Fruit fly (Drosophila melanogaster) whole organism, embryonic: ENCODE measurements around the gene SppL.
A peak's percentile ranks its signal among the peaks of the same experiment; 100 is the strongest.

Experiments
- BEAF-32 ChIP-seq: fragments of 200-800 bp; sonication (Bioruptor generic); optimal IDR thresholded peaks from 3 replicates; lab custom pipeline; 2017; ENCODE audit warnings: missing biosample characterization, missing genetic modification characterization, mild to moderate bottlenecking, moderate library complexity, missing genetic modification reagents
- CG10543 ChIP-seq: fragments of 200-800 bp; sonication (Bioruptor generic); optimal IDR thresholded peaks from 3 replicates; lab custom pipeline; 2017; ENCODE audit warnings: missing biosample characterization, mild to moderate bottlenecking, missing genetic modification characterization, moderate library complexity
- CG11093 ChIP-seq: fragments of 200-800 bp; sonication (Bioruptor generic); IDR thresholded peaks from 3 replicates; pipeline ENCODE4 v1.3.6; 2022; ENCODE audit warnings: missing biosample characterization, missing genetic modification characterization
- CG11398 ChIP-seq: fragments of 200-800 bp; sonication (Bioruptor generic); optimal IDR thresholded peaks from 2 replicates; lab custom pipeline; 2016; ENCODE audit warnings: missing biosample characterization, missing genetic modification characterization
- CG11560 ChIP-seq: fragments of 200-800 bp; sonication (Bioruptor generic); IDR thresholded peaks from 3 replicates; pipeline ENCODE4 v1.3.6; 2022; ENCODE audit warnings: missing biosample characterization, missing genetic modification characterization
- CG12071 ChIP-seq: fragments of 200-800 bp; sonication (Bioruptor generic); optimal IDR thresholded peaks from 3 replicates; lab custom pipeline; 2018; ENCODE audit warnings: missing biosample characterization, mild to moderate bottlenecking, missing genetic modification characterization
- CG12219 ChIP-seq: fragments of 200-800 bp; sonication (Bioruptor generic); optimal IDR thresholded peaks from 3 replicates; lab custom pipeline; 2018; ENCODE audit warnings: missing biosample characterization, mild to moderate bottlenecking, missing genetic modification characterization
- CG12659 ChIP-seq: fragments of 200-800 bp; sonication (Bioruptor generic); optimal IDR thresholded peaks from 3 replicates; lab custom pipeline; 2017; ENCODE audit warnings: mild to moderate bottlenecking, missing biosample characterization, missing genetic modification reagents, missing genetic modification characterization
- CG13624 ChIP-seq: fragments of 200-800 bp; sonication (Bioruptor generic); optimal IDR thresholded peaks from 2 replicates; lab custom pipeline; 2016; ENCODE audit warnings: missing biosample characterization, missing genetic modification characterization
- CG15073 ChIP-seq: fragments of 200-800 bp; sonication (Bioruptor generic); optimal IDR thresholded peaks from 2 replicates; lab custom pipeline; 2016; ENCODE audit warnings: missing biosample characterization, missing genetic modification characterization
- CG15479 ChIP-seq: fragments of 200-800 bp; sonication (Bioruptor generic); optimal IDR thresholded peaks from 3 replicates; lab custom pipeline; 2019; ENCODE audit warnings: missing biosample characterization, mild to moderate bottlenecking, missing genetic modification characterization, moderate library complexity
- CG15696 ChIP-seq: fragments of 200-800 bp; sonication (Bioruptor generic); optimal IDR thresholded peaks from 2 replicates; lab custom pipeline; 2019; ENCODE audit warnings: missing biosample characterization, mild to moderate bottlenecking, missing genetic modification characterization, moderate library complexity
- CG1647 ChIP-seq: fragments of 200-800 bp; sonication (Bioruptor generic); optimal IDR thresholded peaks from 3 replicates; lab custom pipeline; 2016; ENCODE audit warnings: missing biosample characterization, missing genetic modification characterization
- CG18011 ChIP-seq: fragments of 200-800 bp; sonication (Bioruptor generic); optimal IDR thresholded peaks from 2 replicates; lab custom pipeline; 2017; ENCODE audit warnings: missing biosample characterization, missing genetic modification characterization, mild to moderate bottlenecking, moderate library complexity, missing genotype
- CG2116 ChIP-seq: fragments of 200-800 bp; sonication (Bioruptor generic); optimal IDR thresholded peaks from 3 replicates; lab custom pipeline; 2018; ENCODE audit warnings: missing biosample characterization, mild to moderate bottlenecking, missing genetic modification characterization
- CG30020 ChIP-seq: fragments of 200-800 bp; optimal IDR thresholded peaks from 2 replicates; lab custom pipeline; 2019; ENCODE audit warnings: missing biosample characterization, mild to moderate bottlenecking, missing genetic modification characterization, moderate library complexity
- CG31365 ChIP-seq: fragments of 200-800 bp; sonication (Bioruptor generic); optimal IDR thresholded peaks from 2 replicates; lab custom pipeline; 2018; ENCODE audit warnings: missing biosample characterization, mild to moderate bottlenecking, missing genetic modification characterization
- CG4360 ChIP-seq: fragments of 200-800 bp; sonication (Bioruptor generic); IDR thresholded peaks from 2 replicates; pipeline ENCODE4 v1.3.6; 2022; ENCODE audit warnings: missing biosample characterization, missing genetic modification characterization
- CG4730 ChIP-seq: fragments of 200-800 bp; sonication (Bioruptor generic); IDR thresholded peaks from 2 replicates; pipeline ENCODE4 v1.3.6; 2022; ENCODE audit warnings: missing biosample characterization, missing genetic modification characterization
- CG5245 ChIP-seq: fragments of 200-800 bp; sonication (Bioruptor generic); optimal IDR thresholded peaks from 3 replicates; lab custom pipeline; 2016; ENCODE audit warnings: missing biosample characterization, missing genetic modification characterization
- CG7271 ChIP-seq: fragments of 200-800 bp; sonication (Bioruptor generic); optimal IDR thresholded peaks from 2 replicates; lab custom pipeline; 2018; ENCODE audit warnings: missing biosample characterization, mild to moderate bottlenecking, missing genetic modification characterization, moderate library complexity
- CG8290 ChIP-seq, 3 experiments: fragments of 200-800 bp; sonication (Bioruptor generic); optimal IDR thresholded peaks; 2 replicates each; lab custom pipeline; 2016 to 2019; ENCODE audit warnings: missing biosample characterization in 3 of 3, missing genetic modification characterization in 3 of 3, mild to moderate bottlenecking in 2 of 3, moderate library complexity in 1 of 3
- CHES-1-like ChIP-seq: fragments of 200-800 bp; sonication (Bioruptor generic); optimal IDR thresholded peaks from 2 replicates; lab custom pipeline; 2016; ENCODE audit warnings: missing biosample characterization, missing genetic modification characterization
- GATAe ChIP-seq: fragments of 200-800 bp; sonication (Bioruptor generic); conservative IDR thresholded peaks from 2 replicates; pipeline ENCODE4 v1.3.6; 2022; ENCODE audit warnings: missing biosample characterization, missing genetic modification characterization
- H15 ChIP-seq: fragments of 200-800 bp; sonication (Bioruptor generic); IDR thresholded peaks from 3 replicates; pipeline ENCODE4 v1.3.6; 2022; ENCODE audit warnings: missing biosample characterization, missing genetic modification characterization
- HLH4C ChIP-seq: fragments of 200-800 bp; sonication (Bioruptor generic); IDR thresholded peaks from 3 replicates; pipeline ENCODE4 v1.3.6; 2022; ENCODE audit warnings: missing biosample characterization, missing genetic modification characterization; ENCODE audit not compliant: partially characterized antibody
- Lhr ChIP-seq: fragments of 200-800 bp; sonication (Bioruptor generic); optimal IDR thresholded peaks from 3 replicates; lab custom pipeline; 2017; ENCODE audit warnings: mild to moderate bottlenecking, missing biosample characterization, missing genetic modification reagents, missing genetic modification characterization
- Myb ChIP-seq: fragments of 200-800 bp; sonication (Bioruptor generic); optimal IDR thresholded peaks from 2 replicates; lab custom pipeline; 2016; ENCODE audit warnings: missing biosample characterization, missing genetic modification characterization
- NFAT ChIP-seq: fragments of 200-800 bp; sonication (Bioruptor generic); IDR thresholded peaks from 2 replicates; pipeline ENCODE4 v1.3.6; 2022; ENCODE audit warnings: missing biosample characterization, missing genetic modification characterization
- NfI ChIP-seq: fragments of 200-800 bp; sonication (Bioruptor generic); optimal IDR thresholded peaks from 3 replicates; lab custom pipeline; 2018; ENCODE audit warnings: missing biosample characterization, mild to moderate bottlenecking, missing genetic modification characterization, moderate library complexity
- Pdp1 ChIP-seq, 2 experiments: fragments of 200-800 bp; sonication (Bioruptor generic); optimal IDR thresholded peaks; 3 replicates each; lab custom pipeline; 2016; ENCODE audit warnings: missing biosample characterization in 2 of 2, missing genetic modification characterization in 2 of 2, mild to moderate bottlenecking in 1 of 2, moderate library complexity in 1 of 2
- Scr ChIP-seq: fragments of 200-800 bp; sonication (Bioruptor generic); IDR thresholded peaks from 2 replicates; pipeline ENCODE4 v1.3.6; 2022; ENCODE audit warnings: missing biosample characterization, missing genetic modification characterization; ENCODE audit not compliant: partially characterized antibody
- ato ChIP-seq: fragments of 200-800 bp; sonication (Bioruptor generic); IDR thresholded peaks from 2 replicates; pipeline ENCODE4 v1.3.6; 2022; ENCODE audit warnings: missing biosample characterization, missing genetic modification characterization; ENCODE audit not compliant: partially characterized antibody
- btn ChIP-seq: fragments of 200-800 bp; sonication (Bioruptor generic); optimal IDR thresholded peaks from 2 replicates; lab custom pipeline; 2016; ENCODE audit warnings: missing biosample characterization, missing genetic modification characterization
- crol ChIP-seq: fragments of 200-800 bp; sonication (Bioruptor generic); IDR thresholded peaks from 2 replicates; pipeline ENCODE4 v1.3.6; 2022; ENCODE audit warnings: missing biosample characterization, missing genetic modification characterization
- dan ChIP-seq: fragments of 200-800 bp; sonication (Bioruptor generic); IDR thresholded peaks from 2 replicates; pipeline ENCODE4 v1.3.6; 2022; ENCODE audit warnings: missing biosample characterization, missing genetic modification characterization
- dpn ChIP-seq, 2 experiments: fragments of 200-800 bp; sonication (Bioruptor generic); optimal IDR thresholded peaks; 3 replicates each; lab custom pipeline; 2016; ENCODE audit warnings: missing biosample characterization in 2 of 2, missing genetic modification characterization in 2 of 2
- ems ChIP-seq: fragments of 200-800 bp; sonication (Bioruptor generic); optimal IDR thresholded peaks from 3 replicates; lab custom pipeline; 2016; ENCODE audit warnings: missing biosample characterization, missing genetic modification characterization
- eve ChIP-seq, 2 experiments: fragments of >200 bp; optimal IDR thresholded peaks; 2 replicates each; lab custom pipeline; 2017; ENCODE audit warnings: missing biosample characterization in 2 of 2, missing genetic modification characterization in 2 of 2
- fd102C ChIP-seq: fragments of 200-800 bp; sonication (Bioruptor generic); optimal IDR thresholded peaks from 2 replicates; lab custom pipeline; 2018; ENCODE audit warnings: missing biosample characterization, mild to moderate bottlenecking, missing genetic modification characterization, moderate library complexity
- gce ChIP-seq: fragments of 200-800 bp; sonication (Bioruptor generic); IDR thresholded peaks from 3 replicates; pipeline ENCODE4 v1.3.6; 2022; ENCODE audit warnings: missing biosample characterization, missing genetic modification characterization
- mirr ChIP-seq: fragments of 200-800 bp; sonication (Bioruptor generic); optimal IDR thresholded peaks from 3 replicates; lab custom pipeline; 2018; ENCODE audit warnings: missing biosample characterization, mild to moderate bottlenecking, missing genetic modification characterization
- pzg ChIP-seq: fragments of 200-800 bp; sonication (Bioruptor generic); optimal IDR thresholded peaks from 3 replicates; lab custom pipeline; 2018; ENCODE audit warnings: missing biosample characterization, mild to moderate bottlenecking, missing genetic modification characterization, moderate library complexity
- sima ChIP-seq: fragments of 200-800 bp; sonication (Bioruptor generic); optimal IDR thresholded peaks from 2 replicates; lab custom pipeline; 2016; ENCODE audit warnings: missing biosample characterization, missing genetic modification characterization
- ssp ChIP-seq: fragments of 200-800 bp; sonication (Bioruptor generic); IDR thresholded peaks from 2 replicates; pipeline ENCODE4 v1.3.6; 2022; ENCODE audit warnings: missing biosample characterization, missing genetic modification characterization
- sug ChIP-seq: fragments of 200-800 bp; optimal IDR thresholded peaks from 2 replicates; lab custom pipeline; 2019; ENCODE audit warnings: missing biosample characterization, mild to moderate bottlenecking, missing genetic modification characterization, moderate library complexity
- ttk ChIP-seq: fragments of 200-800 bp; sonication (Bioruptor generic); IDR thresholded peaks from 2 replicates; pipeline ENCODE4 v2.1.2; 2022; ENCODE audit warnings: missing biosample characterization, missing genetic modification characterization
- zen ChIP-seq: fragments of 200-800 bp; sonication (Bioruptor generic); optimal IDR thresholded peaks from 3 replicates; lab custom pipeline; 2018; ENCODE audit warnings: missing biosample characterization, mild to moderate bottlenecking, missing genetic modification characterization, moderate library complexity

SppL gene

DNA sequence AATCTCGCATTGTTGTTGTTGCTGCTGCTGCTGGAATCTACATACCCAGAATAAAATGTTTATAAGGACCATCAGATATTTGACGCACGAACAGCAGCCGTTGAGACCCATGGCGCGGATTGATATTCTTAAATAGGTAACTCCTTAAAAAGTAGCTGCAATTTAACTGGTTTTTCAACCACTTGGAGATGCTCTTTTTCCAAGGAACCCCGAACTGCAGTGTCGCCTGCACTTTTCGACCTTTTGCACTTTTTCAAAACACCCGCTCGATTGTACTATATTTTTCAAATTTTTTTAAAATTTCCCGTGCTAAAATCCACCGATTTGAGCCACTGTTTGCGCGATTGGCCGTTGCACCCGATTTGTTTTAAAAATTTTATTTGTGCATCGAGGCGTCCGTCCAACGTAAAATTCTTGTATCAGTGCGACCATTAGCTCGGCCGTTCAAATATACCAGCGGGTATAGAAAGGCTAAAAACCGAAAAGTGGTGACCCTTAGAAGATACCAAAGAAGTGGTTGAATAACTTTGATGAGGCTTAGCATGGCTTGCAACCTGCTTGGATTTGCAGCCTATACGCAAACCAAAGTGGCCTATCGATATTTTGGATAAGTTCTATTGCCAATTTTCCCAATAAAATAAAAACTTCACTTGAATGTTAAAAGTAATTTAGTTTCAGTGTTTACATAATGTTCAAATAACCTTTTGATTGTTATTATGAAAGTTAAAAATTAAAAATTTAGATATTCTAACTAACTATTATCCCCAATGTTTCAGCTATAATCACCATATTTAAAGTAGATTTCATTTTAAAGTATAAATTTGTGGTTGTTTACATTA lies 594 bp upstream of the SppL start, which contains the start of gene Tsp96F (continued):
- TF ChIP-seq dpn (GFP tag; optimal IDR thresholded peaks at IDR 0.05; lab: Kevin White, UChicago) (peak in 1 of 2 experiments; percentile 9), NfI (GFP tag; lab: Kevin White, UChicago) (peak; percentile 3), CG4730 (no peak), CG12219 (peak; percentile 6), CG11398 (no peak), dan (GFP tag; lab: Robert Waterston, UW) (no peak), btn (no peak), fd102C (peak; percentile 14), CG18011 (GFP tag; lab: Kevin White, UChicago) (no peak), CG30020 (tag; lab: Kevin White, UChicago) (no peak), CG10543 (no peak), CG13624 (GFP tag; lab: Kevin White, UChicago) (no peak), CG1647 (no peak), ato (GFP tag; lab: Robert Waterston, UW) (peak; percentile 13; the same call in 1 of the 2 replicates), CG12071 (GFP tag; lab: Kevin White, UChicago) (no peak), CG8290 (GFP tag; optimal IDR thresholded peaks at IDR 0.05; lab: Kevin White, UChicago) (no peak), CG8290 (tag; optimal IDR thresholded peaks at IDR 0.05; lab: Kevin White, UChicago) (peak in 1 of 2 experiments; percentile 81), CG12659 (GFP tag; lab: Kevin White, UChicago) (peak; percentile 52), CG11560 (tag; lab: Robert Waterston, UW) (no peak; the same call in 2 of the 3 replicates), crol (GFP tag; lab: Robert Waterston, UW) (no peak), CG4360 (GFP tag; lab: Robert Waterston, UW) (no peak), Pdp1 (GFP tag; optimal IDR thresholded peaks at IDR 0.05; lab: Kevin White, UChicago) (peak in 1 of 2 experiments; percentile 97), CG31365 (no peak), CHES-1-like (no peak), Myb (GFP tag; lab: Kevin White, UChicago) (peak; percentile 79), ssp (GFP tag; lab: Robert Waterston, UW) (peak; percentile 41), zen (peak; percentile 8), mirr (no peak), gce (GFP tag; lab: Robert Waterston, UW) (no peak), CG15696 (tag; lab: Kevin White, UChicago) (peak; percentile 4), BEAF-32 (GFP tag; lab: Kevin White, UChicago) (peak; percentile 81), sima (GFP tag; lab: Kevin White, UChicago) (no peak), Lhr (GFP tag; lab: Kevin White, UChicago) (peak; percentile 82), NFAT (GFP tag; lab: Robert Waterston, UW) (no peak), CG11093 (no peak), ems (no peak), Scr (GFP tag; lab: Robert Waterston, UW) (peak; percentile 63), H15 (GFP tag; lab: Robert Waterston, UW) (no peak), CG2116 (GFP tag; lab: Kevin White, UChicago) (peak; percentile 32), CG5245 (no peak), ttk (GFP tag; lab: Robert Waterston, UW) (no peak), pzg (GFP tag; lab: Kevin White, UChicago) (peak; percentile 96), sug (tag; lab: Kevin White, UChicago) (no peak), eve (GFP tag; optimal IDR thresholded peaks at IDR 0.05; lab: Kevin White, UChicago) (no peak), CG7271 (tag; lab: Kevin White, UChicago) (peak; percentile 31), CG15073 (GFP tag; lab: Kevin White, UChicago) (no peak), GATAe (GFP tag; lab: Robert Waterston, UW) (no peak), HLH4C (GFP tag; lab: Robert Waterston, UW) (no peak; the same call in none of the 3 replicates), CG15479 (GFP tag; lab: Kevin White, UChicago) (no peak)
